Worm (Caenorhabditis elegans): ENCODE measurements around the gene F18C5.5.

- no peak for TF ChIP-seq nhr-11 (tag; optimal IDR thresholded peaks at IDR 0.05)
- no peak for TF ChIP-seq aly-2 (tag; optimal IDR thresholded peaks at IDR 0.05)
These were observed 42.9 kb upstream of the F18C5.5 start, which contains the start of gene epg-5 for ce11 chrII:6609315-6609842.
